Worm (Caenorhabditis elegans): Measurements from ENCODE around the gene uaf-1.

- TF ChIP-seq nhr-237 (tag; optimal IDR thresholded peaks at IDR 0.05) (no peak), pha-4 (tag; optimal IDR thresholded peaks at IDR 0.05) (no peak), unc-39 (tag; optimal IDR thresholded peaks at IDR 0.05) (no peak), nhr-12 (tag; optimal IDR thresholded peaks at IDR 0.05) (no peak), nhr-28 (tag; optimal IDR thresholded peaks at IDR 0.05) (no peak), lin-13 (tag; optimal IDR thresholded peaks at IDR 0.05) (no peak), elt-1 (tag; optimal IDR thresholded peaks at IDR 0.05; ENCODE audit: borderline replicate concordance, insufficient read depth) (no peak)
These were observed 36.3 kb downstream of the uaf-1 start for ce11 chrIII:1040059-1040458.

Data from whole organism, mixed stage, embryonic.